Fruit fly (Drosophila melanogaster) whole organism, prepupa: ENCODE data around the gene IleRS.

ENCODE experiments used
- Blimp-1 ChIP-seq: fragments of 200-800 bp; sonication (Bioruptor generic); optimal IDR thresholded peaks from 3 replicates; lab custom pipeline; 2017; ENCODE audit warnings: missing biosample characterization, missing genetic modification characterization, mild to moderate bottlenecking, moderate library complexity, missing genetic modification reagents
- CG10669 ChIP-seq: fragments of 200-800 bp; sonication (Bioruptor generic); optimal IDR thresholded peaks from 3 replicates; lab custom pipeline; 2018; ENCODE audit warnings: missing biosample characterization, mild to moderate bottlenecking, missing genetic modification characterization, moderate library complexity
- CG11294 ChIP-seq: fragments of 200-800 bp; sonication (Bioruptor generic); IDR thresholded peaks from 2 replicates; pipeline ENCODE4 v1.3.6; 2022; ENCODE audit warnings: missing biosample characterization, missing genetic modification characterization
- CG11902 ChIP-seq: fragments of 200-800 bp; sonication (Bioruptor generic); optimal IDR thresholded peaks from 3 replicates; lab custom pipeline; 2016; ENCODE audit warnings: missing biosample characterization, missing genetic modification characterization
- CG15336 ChIP-seq: fragments of 200-800 bp; sonication (Bioruptor generic); IDR thresholded peaks from 2 replicates; pipeline ENCODE4 v1.3.6; 2022; ENCODE audit warnings: missing biosample characterization, missing genetic modification characterization
- CG1621 ChIP-seq: fragments of 200-800 bp; sonication (Bioruptor generic); optimal IDR thresholded peaks from 3 replicates; lab custom pipeline; 2018; ENCODE audit warnings: missing biosample characterization, mild to moderate bottlenecking, missing genetic modification characterization
- CG16779 ChIP-seq: fragments of 200-800 bp; sonication (Bioruptor generic); optimal IDR thresholded peaks from 3 replicates; lab custom pipeline; 2017; ENCODE audit warnings: missing biosample characterization, mild to moderate bottlenecking, missing genetic modification characterization
- CG3032 ChIP-seq: fragments of 200-800 bp; optimal IDR thresholded peaks from 2 replicates; lab custom pipeline; 2019; ENCODE audit warnings: missing biosample characterization, mild to moderate bottlenecking, missing genetic modification characterization, moderate library complexity
- CG31627 ChIP-seq: fragments of 200-800 bp; sonication (Bioruptor generic); optimal IDR thresholded peaks from 3 replicates; lab custom pipeline; 2016; ENCODE audit warnings: missing biosample characterization, missing genetic modification characterization
- CG32006 ChIP-seq: fragments of 200-800 bp; sonication (Bioruptor generic); optimal IDR thresholded peaks from 3 replicates; lab custom pipeline; 2017; ENCODE audit warnings: missing biosample characterization, mild to moderate bottlenecking, missing genetic modification characterization
- CG34406 ChIP-seq: fragments of 200-800 bp; sonication (Bioruptor generic); optimal IDR thresholded peaks from 3 replicates; lab custom pipeline; 2016; ENCODE audit warnings: missing biosample characterization, missing genetic modification characterization
- CG4318 ChIP-seq: fragments of 200-800 bp; sonication (Bioruptor generic); optimal IDR thresholded peaks from 3 replicates; lab custom pipeline; 2017; ENCODE audit warnings: missing biosample characterization, mild to moderate bottlenecking, missing genetic modification characterization
- CG6163 ChIP-seq: fragments of 200-800 bp; sonication (Bioruptor generic); IDR thresholded peaks from 3 replicates; pipeline ENCODE4 v1.3.6; 2022; ENCODE audit warnings: missing biosample characterization, missing genetic modification characterization
- CG6276 ChIP-seq: fragments of 200-800 bp; sonication (Bioruptor generic); optimal IDR thresholded peaks from 2 replicates; lab custom pipeline; 2017; ENCODE audit warnings: missing biosample characterization, mild to moderate bottlenecking, missing genetic modification characterization
- CG6792 ChIP-seq: fragments of 200-800 bp; sonication (Bioruptor generic); optimal IDR thresholded peaks from 3 replicates; lab custom pipeline; 2016; ENCODE audit warnings: missing biosample characterization, missing genetic modification characterization
- CG6808 ChIP-seq: fragments of 200-800 bp; sonication (Bioruptor generic); optimal IDR thresholded peaks from 3 replicates; lab custom pipeline; 2017; ENCODE audit warnings: missing biosample characterization, missing genetic modification characterization, mild to moderate bottlenecking, moderate library complexity, missing genetic modification reagents
- CG6854 ChIP-seq: fragments of 200-800 bp; sonication (Bioruptor generic); optimal IDR thresholded peaks from 2 replicates; lab custom pipeline; 2017; ENCODE audit warnings: missing biosample characterization, mild to moderate bottlenecking, missing genetic modification characterization
- CG8119 ChIP-seq: fragments of 200-800 bp; sonication (Bioruptor generic); IDR thresholded peaks from 3 replicates; pipeline ENCODE4 v1.3.6; 2022; ENCODE audit warnings: missing biosample characterization, missing genetic modification characterization
- CG8319 ChIP-seq: fragments of 200-800 bp; sonication (Bioruptor generic); optimal IDR thresholded peaks from 3 replicates; lab custom pipeline; 2016; ENCODE audit warnings: missing biosample characterization, missing genetic modification characterization
- CG8632 ChIP-seq: fragments of 200-800 bp; sonication (Bioruptor generic); optimal IDR thresholded peaks from 3 replicates; lab custom pipeline; 2016; ENCODE audit warnings: missing biosample characterization, missing genetic modification characterization
- Eip75B ChIP-seq: fragments of 200-800 bp; sonication (Bioruptor generic); optimal IDR thresholded peaks from 3 replicates; lab custom pipeline; 2016; ENCODE audit warnings: missing biosample characterization, missing genetic modification characterization
- Eip78C ChIP-seq: fragments of 200-800 bp; sonication (Bioruptor generic); peaks from one replicate; lab custom pipeline; 2016; ENCODE audit warnings: missing biosample characterization, missing genetic modification characterization
- Ets21C ChIP-seq: fragments of 200-800 bp; sonication (Bioruptor generic); optimal IDR thresholded peaks from 3 replicates; lab custom pipeline; 2016; ENCODE audit warnings: missing biosample characterization, missing genetic modification characterization
- Ets96B ChIP-seq: fragments of 200-800 bp; optimal IDR thresholded peaks from 2 replicates; lab custom pipeline; 2019; ENCODE audit warnings: missing biosample characterization, mild to moderate bottlenecking, missing genetic modification characterization, moderate library complexity
- Gug ChIP-seq: fragments of 200-800 bp; sonication (Bioruptor generic); IDR thresholded peaks from 2 replicates; pipeline ENCODE4 v1.3.6; 2022; ENCODE audit warnings: missing biosample characterization, missing genetic modification characterization
- Hr38 ChIP-seq: sonication (Bioruptor generic); optimal IDR thresholded peaks from 2 replicates; lab custom pipeline; 2016; ENCODE audit warnings: missing biosample characterization, missing genetic modification characterization
- Hr39 ChIP-seq: fragments of 200-800 bp; sonication (Bioruptor generic); optimal IDR thresholded peaks from 2 replicates; lab custom pipeline; 2016; ENCODE audit warnings: missing biosample characterization, missing genetic modification characterization
- Hr4 ChIP-seq: fragments of 200-800 bp; sonication (Bioruptor generic); optimal IDR thresholded peaks from 3 replicates; lab custom pipeline; 2016; ENCODE audit warnings: missing biosample characterization, missing genetic modification characterization
- Lpt ChIP-seq: fragments of 200-800 bp; sonication (Bioruptor generic); optimal IDR thresholded peaks from 3 replicates; lab custom pipeline; 2016; ENCODE audit warnings: missing biosample characterization, missing genetic modification characterization
- Met ChIP-seq: fragments of 200-800 bp; sonication (Bioruptor generic); optimal IDR thresholded peaks from 3 replicates; lab custom pipeline; 2016; ENCODE audit warnings: missing biosample characterization, missing genetic modification characterization
- OdsH ChIP-seq: fragments of 200-800 bp; sonication (Bioruptor generic); optimal IDR thresholded peaks from 3 replicates; lab custom pipeline; 2016; ENCODE audit warnings: missing biosample characterization, missing genetic modification characterization
- Smox ChIP-seq: fragments of 200-800 bp; sonication (Bioruptor generic); optimal IDR thresholded peaks from 3 replicates; lab custom pipeline; 2016; ENCODE audit warnings: missing biosample characterization, missing genetic modification characterization
- Sox102F ChIP-seq: fragments of 200-800 bp; sonication (Bioruptor generic); optimal IDR thresholded peaks from 2 replicates; lab custom pipeline; 2016; ENCODE audit warnings: missing biosample characterization, mild to moderate bottlenecking, missing genetic modification characterization
- Sox14 ChIP-seq: fragments of 200-800 bp; sonication (Bioruptor generic); optimal IDR thresholded peaks from 3 replicates; lab custom pipeline; 2016; ENCODE audit warnings: missing biosample characterization, missing genetic modification characterization
- Sox15 ChIP-seq: fragments of 200-800 bp; sonication (Bioruptor generic); optimal IDR thresholded peaks from 3 replicates; lab custom pipeline; 2016; ENCODE audit warnings: missing biosample characterization, missing genetic modification characterization
- achi ChIP-seq: fragments of 200-800 bp; sonication (Bioruptor generic); optimal IDR thresholded peaks from 3 replicates; lab custom pipeline; 2016; ENCODE audit warnings: missing biosample characterization, missing genetic modification characterization
- acj6 ChIP-seq: fragments of 200-800 bp; sonication (Bioruptor generic); optimal IDR thresholded peaks from 3 replicates; lab custom pipeline; 2016; ENCODE audit warnings: missing biosample characterization, missing genetic modification characterization
- cyc ChIP-seq: fragments of 200-800 bp; sonication (Bioruptor generic); optimal IDR thresholded peaks from 3 replicates; lab custom pipeline; 2016; ENCODE audit warnings: missing biosample characterization, missing genetic modification characterization
- dsx ChIP-seq: fragments of 200-800 bp; optimal IDR thresholded peaks from 3 replicates; lab custom pipeline; 2019; ENCODE audit warnings: missing biosample characterization, mild to moderate bottlenecking, missing genetic modification characterization, moderate library complexity; ENCODE audit not compliant: poor library complexity, severe bottlenecking
- eg ChIP-seq: fragments of 200-800 bp; sonication (Bioruptor generic); IDR thresholded peaks from 3 replicates; pipeline ENCODE4 v1.3.6; 2022; ENCODE audit warnings: missing biosample characterization, missing genetic modification characterization
- esn ChIP-seq: fragments of 200-800 bp; sonication (Bioruptor generic); optimal IDR thresholded peaks from 2 replicates; lab custom pipeline; 2016; ENCODE audit warnings: missing biosample characterization, mild to moderate bottlenecking, missing genetic modification characterization, moderate library complexity
- fd59A ChIP-seq: fragments of 200-800 bp; sonication (Bioruptor generic); optimal IDR thresholded peaks from 2 replicates; lab custom pipeline; 2017; ENCODE audit warnings: missing biosample characterization, mild to moderate bottlenecking, missing genetic modification characterization, missing genetic modification reagents
- fkh ChIP-seq: fragments of 200-800 bp; sonication (Bioruptor generic); optimal IDR thresholded peaks from 3 replicates; lab custom pipeline; 2017; ENCODE audit warnings: missing biosample characterization, mild to moderate bottlenecking, missing genetic modification characterization, moderate library complexity
- lz ChIP-seq: fragments of 200-800 bp; sonication (Bioruptor generic); optimal IDR thresholded peaks from 3 replicates; lab custom pipeline; 2016; ENCODE audit warnings: missing biosample characterization, missing genetic modification characterization
- net ChIP-seq: fragments of 200-800 bp; sonication (Bioruptor generic); optimal IDR thresholded peaks from 3 replicates; lab custom pipeline; 2016; ENCODE audit warnings: missing biosample characterization, missing genetic modification characterization
- pdm3 ChIP-seq: fragments of 200-800 bp; sonication (Bioruptor generic); optimal IDR thresholded peaks from 3 replicates; lab custom pipeline; 2016; ENCODE audit warnings: missing biosample characterization, missing genetic modification characterization
- spab ChIP-seq: fragments of 200-800 bp; sonication (Bioruptor generic); optimal IDR thresholded peaks from 2 replicates; lab custom pipeline; 2017; ENCODE audit warnings: missing biosample characterization, mild to moderate bottlenecking, missing genetic modification characterization, missing genetic modification reagents
- ss ChIP-seq, 2 experiments: fragments of 200-800 bp; sonication (Bioruptor generic); optimal IDR thresholded peaks; 2 replicates in 1 of 2; 3 replicates in 1 of 2; lab custom pipeline; 2017 to 2018; ENCODE audit warnings: mild to moderate bottlenecking in 2 of 2, missing biosample characterization in 2 of 2, missing genetic modification characterization in 2 of 2, moderate library complexity in 1 of 2
- svp ChIP-seq: fragments of 200-800 bp; sonication (Bioruptor generic); peaks from one replicate; lab custom pipeline; 2016; ENCODE audit warnings: missing biosample characterization, missing genetic modification characterization
- topi ChIP-seq: fragments of 200-800 bp; sonication (Bioruptor generic); optimal IDR thresholded peaks from 3 replicates; lab custom pipeline; 2016; ENCODE audit warnings: missing biosample characterization, missing genetic modification characterization
- vri ChIP-seq: fragments of 200-800 bp; sonication (Bioruptor generic); optimal IDR thresholded peaks from 3 replicates; lab custom pipeline; 2016; ENCODE audit warnings: missing biosample characterization, mild to moderate bottlenecking, missing genetic modification characterization

Gene IleRS

dm6 chr3L:22287994-22288766 lies at the start of gene IleRS, which contains the start of gene Hem:
Gene IleRS (plus strand): TSS chr3L:22288665.
Gene Hem (minus strand): TSS chr3L:22288195.
- TF ChIP-seq dsx (GFP tag; lab: Kevin White, UChicago) (peak; percentile 82), CG15336 (GFP tag; lab: Robert Waterston, UW) (peak; percentile 84), Hr38 (GFP tag; lab: Kevin White, UChicago) (no peak), CG11294 (GFP tag; lab: Robert Waterston, UW) (peak; percentile 83), Gug (GFP tag; lab: Robert Waterston, UW) (peak; percentile 84), CG8632 (GFP tag; lab: Kevin White, UChicago) (peak; percentile 92), esn (GFP tag; lab: Kevin White, UChicago) (peak; percentile 92), CG6854 (GFP tag; lab: Kevin White, UChicago) (no peak), CG32006 (GFP tag; lab: Kevin White, UChicago) (no peak), CG6163 (peak; percentile 91), Sox15 (peak; percentile 89), OdsH (GFP tag; lab: Kevin White, UChicago) (peak; percentile 93), CG6276 (GFP tag; lab: Kevin White, UChicago) (no peak), CG31627 (GFP tag; lab: Kevin White, UChicago) (peak; percentile 88), spab (GFP tag; lab: Kevin White, UChicago) (no peak), CG16779 (tag; lab: Kevin White, UChicago) (no peak), Sox14 (GFP tag; lab: Kevin White, UChicago) (peak; percentile 86), topi (peak; percentile 89), Hr4 (GFP tag; lab: Kevin White, UChicago) (peak; percentile 90), Ets96B (peak; percentile 88), CG34406 (GFP tag; lab: Kevin White, UChicago) (peak; percentile 93), Met (GFP tag; lab: Kevin White, UChicago) (no peak), fkh (GFP tag; lab: Kevin White, UChicago) (no peak), CG3032 (tag; lab: Kevin White, UChicago) (peak; percentile 89), pdm3 (GFP tag; lab: Kevin White, UChicago) (peak; percentile 92), Lpt (GFP tag; lab: Kevin White, UChicago) (peak; percentile 85), svp (GFP tag; lab: Kevin White, UChicago) (peak; percentile 91), CG8119 (peak; percentile 89; the same call in 2 of the 3 replicates), Ets21C (GFP tag; lab: Kevin White, UChicago) (peak; percentile 76), CG10669 (no peak), vri (GFP tag; lab: Kevin White, UChicago) (no peak), Sox102F (GFP tag; lab: Kevin White, UChicago) (peak; percentile 69), ss (GFP tag; optimal IDR thresholded peaks at IDR 0.05; lab: Kevin White, UChicago) (no peak), Eip78C (GFP tag; lab: Kevin White, UChicago) (peak; percentile 97), CG1621 (tag; lab: Kevin White, UChicago) (no peak), net (GFP tag; lab: Kevin White, UChicago) (no peak), lz (GFP tag; lab: Kevin White, UChicago) (peak; percentile 82), acj6 (peak; percentile 93), Smox (GFP tag; lab: Kevin White, UChicago) (no peak), CG8319 (peak; percentile 81), CG6808 (GFP tag; lab: Kevin White, UChicago) (no peak), eg (GFP tag; lab: Robert Waterston, UW) (peak; percentile 95), achi (GFP tag; lab: Kevin White, UChicago) (peak; percentile 91), Eip75B (GFP tag; lab: Kevin White, UChicago) (no peak), CG4318 (GFP tag; lab: Kevin White, UChicago) (peak; percentile 85), CG6792 (peak; percentile 83), cyc (peak; percentile 88), fd59A (GFP tag; lab: Kevin White, UChicago) (peak; percentile 71), CG11902 (GFP tag; lab: Kevin White, UChicago) (peak; percentile 86), Blimp-1 (GFP tag; lab: Kevin White, UChicago) (peak; percentile 70), Hr39 (GFP tag; lab: Kevin White, UChicago) (peak; percentile 90)
